Fruit fly (Drosophila melanogaster): Measurements from ENCODE around the gene Ddrgk1.

Gene Ddrgk1

DNA sequence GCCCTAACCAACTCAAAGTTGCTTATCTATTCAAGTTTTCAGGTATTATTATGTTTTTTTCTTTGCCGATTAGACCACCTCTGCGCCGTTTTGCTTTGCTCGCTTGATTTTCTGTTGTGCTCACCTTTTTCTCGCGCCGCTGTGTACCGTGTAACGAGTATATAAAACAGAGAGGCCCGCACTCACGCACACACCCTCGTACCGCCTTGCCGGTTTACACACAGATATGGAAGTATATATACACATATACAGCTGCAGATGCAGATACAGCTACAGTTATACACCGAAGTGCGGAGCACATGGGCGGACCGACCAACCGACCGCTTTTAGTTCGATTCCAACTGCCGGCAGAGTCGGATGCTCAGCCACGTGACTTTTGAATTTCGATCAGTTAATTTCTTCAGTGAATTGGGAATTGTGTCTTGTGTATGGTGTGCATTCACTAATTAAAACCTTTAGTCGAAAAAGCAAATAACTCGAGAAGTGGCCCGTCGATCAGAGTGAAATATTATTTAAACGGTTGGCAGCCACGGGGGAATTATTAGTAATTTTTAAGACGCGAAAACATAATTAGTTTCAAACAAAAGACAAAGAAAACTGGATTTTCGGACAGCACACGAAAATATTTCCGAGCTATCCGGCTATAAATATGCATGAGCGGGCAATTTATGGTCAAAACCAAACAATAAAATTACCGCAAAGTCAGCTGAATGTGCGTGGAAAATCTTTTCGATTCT is 26.2 kb upstream of the Ddrgk1 start (continued):
- no peak; the same call in 2 of the 3 replicates for TF ChIP-seq tgo (GFP tag; IDR thresholded peaks at IDR 0.05)
- no peak for TF ChIP-seq CTCF (GFP tag; optimal IDR thresholded peaks at IDR 0.05)
- no peak for TF ChIP-seq CG11696 (GFP tag; IDR thresholded peaks at IDR 0.05)
- TF ChIP-seq lab (GFP tag; optimal IDR thresholded peaks at IDR 0.05): peak; percentile 80
- no peak for TF ChIP-seq CG1832 (GFP tag; optimal IDR thresholded peaks at IDR 0.05)
- peak; percentile 76 for TF ChIP-seq CG8924 (tag; optimal IDR thresholded peaks at IDR 0.05)
- TF ChIP-seq sob (GFP tag; IDR thresholded peaks at IDR 0.05): peak; percentile 68; the same call in 1 of the 2 replicates
- TF ChIP-seq da (GFP tag; optimal IDR thresholded peaks at IDR 0.05): no peak
- no peak for TF ChIP-seq aop (GFP tag; IDR thresholded peaks at IDR 0.05)
- no peak for TF ChIP-seq CG6272 (GFP tag; IDR thresholded peaks at IDR 0.05)
- no peak for TF ChIP-seq schlank (tag; optimal IDR thresholded peaks at IDR 0.05)
- no peak for TF ChIP-seq NC2α (GFP tag; optimal IDR thresholded peaks at IDR 0.05)
- no peak for TF ChIP-seq yki (optimal IDR thresholded peaks at IDR 0.05)
- TF ChIP-seq CG1233 (GFP tag; optimal IDR thresholded peaks at IDR 0.05): no peak
- TF ChIP-seq CG11093 (GFP tag; IDR thresholded peaks at IDR 0.05): no peak
- no peak for TF ChIP-seq fu2 (GFP tag; optimal IDR thresholded peaks at IDR 0.05)
- no peak; the same call in 1 of the 2 replicates for TF ChIP-seq CG14014 (GFP tag; IDR thresholded peaks at IDR 0.05)
- peak; percentile 29 for TF ChIP-seq ab (GFP tag; optimal IDR thresholded peaks at IDR 0.05)
- peak in 1 of 2 experiments; percentile 29 for TF ChIP-seq Hr51 (GFP tag; optimal IDR thresholded peaks at IDR 0.05)
- TF ChIP-seq dmrt99B (tag; optimal IDR thresholded peaks at IDR 0.05): no peak
- TF ChIP-seq insv (GFP tag; optimal IDR thresholded peaks at IDR 0.05): peak in 1 of 2 experiments; percentile 78
- peak; percentile 95 for TF ChIP-seq abd-A (tag; optimal IDR thresholded peaks at IDR 0.05)
- 0 out of 3 replicates have a peak, but pooled peaks have one; percentile 31 for TF ChIP-seq gce (GFP tag; IDR thresholded peaks at IDR 0.05)
- TF ChIP-seq CG6689 (GFP tag; IDR thresholded peaks at IDR 0.05): peak; percentile 76
- no peak for TF ChIP-seq crc (GFP tag; optimal IDR thresholded peaks at IDR 0.05)
- no peak for TF ChIP-seq H2.0 (GFP tag; IDR thresholded peaks at IDR 0.05)
- no peak for TF ChIP-seq chif (GFP tag; optimal IDR thresholded peaks at IDR 0.05)
- TF ChIP-seq BEAF-32 (GFP tag; optimal IDR thresholded peaks at IDR 0.05): peak; percentile 1
- TF ChIP-seq CG10959 (GFP tag; IDR thresholded peaks at IDR 0.05): no peak
- TF ChIP-seq CG7372 (GFP tag; IDR thresholded peaks at IDR 0.05): no peak
- TF ChIP-seq MBD-R2 (GFP tag; IDR thresholded peaks at IDR 0.05): no peak
- TF ChIP-seq Hand (GFP tag; optimal IDR thresholded peaks at IDR 0.05): peak; percentile 15
- no peak for TF ChIP-seq CG10431 (GFP tag; optimal IDR thresholded peaks at IDR 0.05)
- peak; percentile 45 for TF ChIP-seq CG13624 (GFP tag; optimal IDR thresholded peaks at IDR 0.05)
- TF ChIP-seq exex (tag; optimal IDR thresholded peaks at IDR 0.05): peak; percentile 25
- no peak for TF ChIP-seq CG9437 (GFP tag; optimal IDR thresholded peaks at IDR 0.05)
- peak; percentile 51 for TF ChIP-seq psq (GFP tag; optimal IDR thresholded peaks at IDR 0.05)
- TF ChIP-seq Tbp (GFP tag; optimal IDR thresholded peaks at IDR 0.05): no peak
- no peak for TF ChIP-seq E2f1 (GFP tag; IDR thresholded peaks at IDR 0.05)
- TF ChIP-seq MTF-1 (GFP tag; optimal IDR thresholded peaks at IDR 0.05; ENCODE audit: borderline replicate concordance): peak; percentile 73
- peak; percentile 15; the same call in 1 of the 2 replicates for TF ChIP-seq ranshi (GFP tag; IDR thresholded peaks at IDR 0.05)
- peak; percentile 54 for TF ChIP-seq oc (tag; optimal IDR thresholded peaks at IDR 0.05)
- TF ChIP-seq Elba2 (GFP tag; optimal IDR thresholded peaks at IDR 0.05): peak; percentile 19
- TF ChIP-seq CG3163 (GFP tag; optimal IDR thresholded peaks at IDR 0.05): peak; percentile 41
- no peak for TF ChIP-seq zen (tag; optimal IDR thresholded peaks at IDR 0.05)
- peak; percentile 52 for TF ChIP-seq pb (GFP tag; optimal IDR thresholded peaks at IDR 0.05)
- TF ChIP-seq Dp (GFP tag; optimal IDR thresholded peaks at IDR 0.05): peak; percentile 4
- TF ChIP-seq HLH3B (GFP tag; IDR thresholded peaks at IDR 0.05): no peak
- TF ChIP-seq Xrp1 (GFP tag; IDR thresholded peaks at IDR 0.05): 0 out of 2 replicates have a peak, but pooled peaks have one; percentile 20
- TF ChIP-seq CG3407 (GFP tag; optimal IDR thresholded peaks at IDR 0.05): no peak
- no peak for TF ChIP-seq CG3847 (GFP tag; IDR thresholded peaks at IDR 0.05)
